Worm (Caenorhabditis elegans) whole organism, late embryonic: Measurements from ENCODE around the gene F49F1.7.

Experiments used
- C08G9.2 ChIP-seq: sonication (generic microtip); optimal IDR thresholded peaks from 2 replicates; lab custom pipeline; 2016; ENCODE audit warnings: mild to moderate bottlenecking, missing genetic modification characterization, moderate library complexity, missing compliant biosample characterization
- fax-1 ChIP-seq: sonication (generic microtip); optimal IDR thresholded peaks from 2 replicates; lab custom pipeline; 2016; ENCODE audit warnings: missing genotype, missing genetic modification characterization, missing compliant biosample characterization
- hlh-30 ChIP-seq: sonication (generic microtip); optimal IDR thresholded peaks from 2 replicates; lab custom pipeline; 2017; ENCODE audit warnings: antibody characterized with exemption, missing genetic modification characterization, missing compliant biosample characterization; ENCODE audit not compliant: insufficient read depth
- nhr-11 ChIP-seq: fragments of 150-350 bp; optimal IDR thresholded peaks from 2 replicates; lab custom pipeline; 2014; ENCODE audit warnings: missing biosample characterization, missing genetic modification characterization

ce11 chrIV:4094364-4094763 is 31.2 kb downstream of the F49F1.7 start:
- TF ChIP-seq hlh-30 (no peak), nhr-11 (no peak), C08G9.2 (tag; lab: Kevin White, UChicago) (no peak), fax-1 (tag; lab: Kevin White, UChicago) (no peak)
